Worm (Caenorhabditis elegans) whole organism, young adult: ENCODE measurements around the gene T01C3.3.
"Not testable (repeated sequence)": the region's sequence is repeated elsewhere in the genome, so short reads cannot be mapped to it uniquely, and the experiment has no call there.

Experiments used
- ceh-79 ChIP-seq: sonication (generic microtip); optimal IDR thresholded peaks from 2 replicates; lab custom pipeline; 2017; ENCODE audit warnings: mild to moderate bottlenecking, missing genetic modification characterization, missing compliant biosample characterization
- egl-44 ChIP-seq: fragments of 200-800 bp; sonication (Bioruptor generic); IDR thresholded peaks from 2 replicates; pipeline ENCODE4 v1.3.6; 2022; ENCODE audit warnings: missing genetic modification reagents, missing genetic modification characterization, missing compliant biosample characterization

ce11 chrV:15031373-15031772 is 38.9 kb upstream of the T01C3.3 start, which contains the start of gene cng-1:
- TF ChIP-seq egl-44 (GFP tag; lab: Robert Waterston, UW); ceh-79 (tag; lab: Kevin White, UChicago): not testable (repeated sequence)
